Fruit fly (Drosophila melanogaster) whole organism, prepupa: ENCODE data around the gene CG14573.

Experiments
- CG10631 ChIP-seq: fragments of 200-800 bp; sonication (Bioruptor generic); optimal IDR thresholded peaks from 2 replicates; lab custom pipeline; 2016; ENCODE audit warnings: missing biosample characterization, missing genetic modification characterization
- CG10669 ChIP-seq: fragments of 200-800 bp; sonication (Bioruptor generic); optimal IDR thresholded peaks from 3 replicates; lab custom pipeline; 2018; ENCODE audit warnings: missing biosample characterization, mild to moderate bottlenecking, missing genetic modification characterization, moderate library complexity
- CG11294 ChIP-seq: fragments of 200-800 bp; sonication (Bioruptor generic); IDR thresholded peaks from 2 replicates; pipeline ENCODE4 v1.3.6; 2022; ENCODE audit warnings: missing biosample characterization, missing genetic modification characterization
- CG11762 ChIP-seq: fragments of 200-800 bp; sonication (Bioruptor generic); optimal IDR thresholded peaks from 3 replicates; lab custom pipeline; 2016; ENCODE audit warnings: missing biosample characterization, missing genetic modification characterization; ENCODE audit not compliant: insufficient read depth
- CG15336 ChIP-seq: fragments of 200-800 bp; sonication (Bioruptor generic); IDR thresholded peaks from 2 replicates; pipeline ENCODE4 v1.3.6; 2022; ENCODE audit warnings: missing biosample characterization, missing genetic modification characterization
- CG1621 ChIP-seq: fragments of 200-800 bp; sonication (Bioruptor generic); optimal IDR thresholded peaks from 3 replicates; lab custom pipeline; 2018; ENCODE audit warnings: missing biosample characterization, mild to moderate bottlenecking, missing genetic modification characterization
- CG16779 ChIP-seq: fragments of 200-800 bp; sonication (Bioruptor generic); optimal IDR thresholded peaks from 3 replicates; lab custom pipeline; 2017; ENCODE audit warnings: missing biosample characterization, mild to moderate bottlenecking, missing genetic modification characterization
- CG3032 ChIP-seq: fragments of 200-800 bp; optimal IDR thresholded peaks from 2 replicates; lab custom pipeline; 2019; ENCODE audit warnings: missing biosample characterization, mild to moderate bottlenecking, missing genetic modification characterization, moderate library complexity
- CG31627 ChIP-seq: fragments of 200-800 bp; sonication (Bioruptor generic); optimal IDR thresholded peaks from 3 replicates; lab custom pipeline; 2016; ENCODE audit warnings: missing biosample characterization, missing genetic modification characterization
- CG32006 ChIP-seq: fragments of 200-800 bp; sonication (Bioruptor generic); optimal IDR thresholded peaks from 3 replicates; lab custom pipeline; 2017; ENCODE audit warnings: missing biosample characterization, mild to moderate bottlenecking, missing genetic modification characterization
- CG4318 ChIP-seq: fragments of 200-800 bp; sonication (Bioruptor generic); optimal IDR thresholded peaks from 3 replicates; lab custom pipeline; 2017; ENCODE audit warnings: missing biosample characterization, mild to moderate bottlenecking, missing genetic modification characterization
- CG6276 ChIP-seq: fragments of 200-800 bp; sonication (Bioruptor generic); optimal IDR thresholded peaks from 2 replicates; lab custom pipeline; 2017; ENCODE audit warnings: missing biosample characterization, mild to moderate bottlenecking, missing genetic modification characterization
- CG6792 ChIP-seq: fragments of 200-800 bp; sonication (Bioruptor generic); optimal IDR thresholded peaks from 3 replicates; lab custom pipeline; 2016; ENCODE audit warnings: missing biosample characterization, missing genetic modification characterization
- CG6808 ChIP-seq: fragments of 200-800 bp; sonication (Bioruptor generic); optimal IDR thresholded peaks from 3 replicates; lab custom pipeline; 2017; ENCODE audit warnings: missing biosample characterization, missing genetic modification characterization, mild to moderate bottlenecking, moderate library complexity, missing genetic modification reagents
- CG6854 ChIP-seq: fragments of 200-800 bp; sonication (Bioruptor generic); optimal IDR thresholded peaks from 2 replicates; lab custom pipeline; 2017; ENCODE audit warnings: missing biosample characterization, mild to moderate bottlenecking, missing genetic modification characterization
- CG7368 ChIP-seq: fragments of 200-800 bp; sonication (Bioruptor generic); optimal IDR thresholded peaks from 3 replicates; lab custom pipeline; 2016; ENCODE audit warnings: missing biosample characterization, missing genetic modification characterization
- CG8119 ChIP-seq: fragments of 200-800 bp; sonication (Bioruptor generic); IDR thresholded peaks from 3 replicates; pipeline ENCODE4 v1.3.6; 2022; ENCODE audit warnings: missing biosample characterization, missing genetic modification characterization
- CG8319 ChIP-seq: fragments of 200-800 bp; sonication (Bioruptor generic); optimal IDR thresholded peaks from 3 replicates; lab custom pipeline; 2016; ENCODE audit warnings: missing biosample characterization, missing genetic modification characterization
- CG8632 ChIP-seq: fragments of 200-800 bp; sonication (Bioruptor generic); optimal IDR thresholded peaks from 3 replicates; lab custom pipeline; 2016; ENCODE audit warnings: missing biosample characterization, missing genetic modification characterization
- CG9139 ChIP-seq: fragments of 200-800 bp; sonication (Bioruptor generic); optimal IDR thresholded peaks from 3 replicates; lab custom pipeline; 2017; ENCODE audit warnings: missing biosample characterization, mild to moderate bottlenecking, missing genetic modification characterization
- Eip78C ChIP-seq: fragments of 200-800 bp; sonication (Bioruptor generic); peaks from one replicate; lab custom pipeline; 2016; ENCODE audit warnings: missing biosample characterization, missing genetic modification characterization
- Eip93F ChIP-seq: fragments of 200-800 bp; sonication (Bioruptor generic); optimal IDR thresholded peaks from 2 replicates; lab custom pipeline; 2016; ENCODE audit warnings: missing biosample characterization, mild to moderate bottlenecking, missing genetic modification characterization
- Ets21C ChIP-seq: fragments of 200-800 bp; sonication (Bioruptor generic); optimal IDR thresholded peaks from 3 replicates; lab custom pipeline; 2016; ENCODE audit warnings: missing biosample characterization, missing genetic modification characterization
- Ets96B ChIP-seq: fragments of 200-800 bp; optimal IDR thresholded peaks from 2 replicates; lab custom pipeline; 2019; ENCODE audit warnings: missing biosample characterization, mild to moderate bottlenecking, missing genetic modification characterization, moderate library complexity
- Gug ChIP-seq: fragments of 200-800 bp; sonication (Bioruptor generic); IDR thresholded peaks from 2 replicates; pipeline ENCODE4 v1.3.6; 2022; ENCODE audit warnings: missing biosample characterization, missing genetic modification characterization
- Hr38 ChIP-seq: sonication (Bioruptor generic); optimal IDR thresholded peaks from 2 replicates; lab custom pipeline; 2016; ENCODE audit warnings: missing biosample characterization, missing genetic modification characterization
- Hr4 ChIP-seq: fragments of 200-800 bp; sonication (Bioruptor generic); optimal IDR thresholded peaks from 3 replicates; lab custom pipeline; 2016; ENCODE audit warnings: missing biosample characterization, missing genetic modification characterization
- Met ChIP-seq: fragments of 200-800 bp; sonication (Bioruptor generic); optimal IDR thresholded peaks from 3 replicates; lab custom pipeline; 2016; ENCODE audit warnings: missing biosample characterization, missing genetic modification characterization
- OdsH ChIP-seq: fragments of 200-800 bp; sonication (Bioruptor generic); optimal IDR thresholded peaks from 3 replicates; lab custom pipeline; 2016; ENCODE audit warnings: missing biosample characterization, missing genetic modification characterization
- Smox ChIP-seq: fragments of 200-800 bp; sonication (Bioruptor generic); optimal IDR thresholded peaks from 3 replicates; lab custom pipeline; 2016; ENCODE audit warnings: missing biosample characterization, missing genetic modification characterization
- Sox102F ChIP-seq: fragments of 200-800 bp; sonication (Bioruptor generic); optimal IDR thresholded peaks from 2 replicates; lab custom pipeline; 2016; ENCODE audit warnings: missing biosample characterization, mild to moderate bottlenecking, missing genetic modification characterization
- Sox15 ChIP-seq: fragments of 200-800 bp; sonication (Bioruptor generic); optimal IDR thresholded peaks from 3 replicates; lab custom pipeline; 2016; ENCODE audit warnings: missing biosample characterization, missing genetic modification characterization
- achi ChIP-seq: fragments of 200-800 bp; sonication (Bioruptor generic); optimal IDR thresholded peaks from 3 replicates; lab custom pipeline; 2016; ENCODE audit warnings: missing biosample characterization, missing genetic modification characterization
- acj6 ChIP-seq: fragments of 200-800 bp; sonication (Bioruptor generic); optimal IDR thresholded peaks from 3 replicates; lab custom pipeline; 2016; ENCODE audit warnings: missing biosample characterization, missing genetic modification characterization
- cyc ChIP-seq: fragments of 200-800 bp; sonication (Bioruptor generic); optimal IDR thresholded peaks from 3 replicates; lab custom pipeline; 2016; ENCODE audit warnings: missing biosample characterization, missing genetic modification characterization
- dac ChIP-seq: fragments of 200-800 bp; sonication (Bioruptor generic); optimal IDR thresholded peaks from 2 replicates; lab custom pipeline; 2017; ENCODE audit warnings: missing biosample characterization, mild to moderate bottlenecking, missing genetic modification characterization
- dsx ChIP-seq: fragments of 200-800 bp; optimal IDR thresholded peaks from 3 replicates; lab custom pipeline; 2019; ENCODE audit warnings: missing biosample characterization, mild to moderate bottlenecking, missing genetic modification characterization, moderate library complexity; ENCODE audit not compliant: poor library complexity, severe bottlenecking
- eg ChIP-seq: fragments of 200-800 bp; sonication (Bioruptor generic); IDR thresholded peaks from 3 replicates; pipeline ENCODE4 v1.3.6; 2022; ENCODE audit warnings: missing biosample characterization, missing genetic modification characterization
- fd59A ChIP-seq: fragments of 200-800 bp; sonication (Bioruptor generic); optimal IDR thresholded peaks from 2 replicates; lab custom pipeline; 2017; ENCODE audit warnings: missing biosample characterization, mild to moderate bottlenecking, missing genetic modification characterization, missing genetic modification reagents
- fd85E ChIP-seq: fragments of 200-800 bp; sonication (Bioruptor generic); optimal IDR thresholded peaks from 3 replicates; lab custom pipeline; 2016; ENCODE audit warnings: missing biosample characterization, missing genetic modification characterization
- fkh ChIP-seq: fragments of 200-800 bp; sonication (Bioruptor generic); optimal IDR thresholded peaks from 3 replicates; lab custom pipeline; 2017; ENCODE audit warnings: missing biosample characterization, mild to moderate bottlenecking, missing genetic modification characterization, moderate library complexity
- lz ChIP-seq: fragments of 200-800 bp; sonication (Bioruptor generic); optimal IDR thresholded peaks from 3 replicates; lab custom pipeline; 2016; ENCODE audit warnings: missing biosample characterization, missing genetic modification characterization
- net ChIP-seq: fragments of 200-800 bp; sonication (Bioruptor generic); optimal IDR thresholded peaks from 3 replicates; lab custom pipeline; 2016; ENCODE audit warnings: missing biosample characterization, missing genetic modification characterization
- salr ChIP-seq, 2 experiments: fragments of 200-800 bp; sonication (Bioruptor generic); optimal IDR thresholded peaks; 3 replicates each; lab custom pipeline; 2016 to 2018; ENCODE audit warnings: missing biosample characterization in 2 of 2, missing genetic modification characterization in 2 of 2, mild to moderate bottlenecking in 1 of 2
- spab ChIP-seq: fragments of 200-800 bp; sonication (Bioruptor generic); optimal IDR thresholded peaks from 2 replicates; lab custom pipeline; 2017; ENCODE audit warnings: missing biosample characterization, mild to moderate bottlenecking, missing genetic modification characterization, missing genetic modification reagents
- ss ChIP-seq, 2 experiments: fragments of 200-800 bp; sonication (Bioruptor generic); optimal IDR thresholded peaks; 2 replicates in 1 of 2; 3 replicates in 1 of 2; lab custom pipeline; 2017 to 2018; ENCODE audit warnings: mild to moderate bottlenecking in 2 of 2, missing biosample characterization in 2 of 2, missing genetic modification characterization in 2 of 2, moderate library complexity in 1 of 2
- svp ChIP-seq: fragments of 200-800 bp; sonication (Bioruptor generic); peaks from one replicate; lab custom pipeline; 2016; ENCODE audit warnings: missing biosample characterization, missing genetic modification characterization
- topi ChIP-seq: fragments of 200-800 bp; sonication (Bioruptor generic); optimal IDR thresholded peaks from 3 replicates; lab custom pipeline; 2016; ENCODE audit warnings: missing biosample characterization, missing genetic modification characterization
- vri ChIP-seq: fragments of 200-800 bp; sonication (Bioruptor generic); optimal IDR thresholded peaks from 3 replicates; lab custom pipeline; 2016; ENCODE audit warnings: missing biosample characterization, mild to moderate bottlenecking, missing genetic modification characterization

Gene CG14573

dm6 chr3L:21733799-21734198, at the start of gene CG14573:
TSS of gene CG14573 (plus strand) at chr3L:21734099.
- no peak for TF ChIP-seq CG10669
- TF ChIP-seq CG10631: no peak
- TF ChIP-seq salr (GFP tag; optimal IDR thresholded peaks at IDR 0.05; lab: Kevin White, UChicago): no peak
- TF ChIP-seq CG6808: no peak
- TF ChIP-seq CG1621: no peak
- TF ChIP-seq CG4318: no peak
- no peak for TF ChIP-seq topi (GFP tag; lab: Kevin White, UChicago)
- TF ChIP-seq eg (GFP tag; lab: Robert Waterston, UW): no peak
- TF ChIP-seq ss (GFP tag; optimal IDR thresholded peaks at IDR 0.05; lab: Kevin White, UChicago): no peak
- no peak for TF ChIP-seq CG6854 (GFP tag; lab: Kevin White, UChicago)
- TF ChIP-seq CG3032 (tag; lab: Kevin White, UChicago): no peak

- TF ChIP-seq ss (GFP tag; optimal IDR thresholded peaks at IDR 0.05; lab: Kevin White, UChicago) (peak; percentile 91 to 93), dsx (peak; percentile 88), CG16779 (tag; lab: Kevin White, UChicago) (peak; percentile 53), CG9139 (GFP tag; lab: Kevin White, UChicago) (peak; percentile 72), CG6276 (no peak), cyc (GFP tag; lab: Kevin White, UChicago) (no peak), CG10631 (peak; percentile 84), Sox102F (GFP tag; lab: Kevin White, UChicago) (no peak), CG6854 (GFP tag; lab: Kevin White, UChicago) (no peak), vri (GFP tag; lab: Kevin White, UChicago) (no peak), salr (GFP tag; optimal IDR thresholded peaks at IDR 0.05; lab: Kevin White, UChicago) (peak; percentile 67 to 83), net (peak; percentile 67), Ets96B (tag; lab: Kevin White, UChicago) (peak; percentile 91), Ets21C (GFP tag; lab: Kevin White, UChicago) (no peak), fd59A (peak; percentile 91), lz (GFP tag; lab: Kevin White, UChicago) (peak; percentile 19), svp (GFP tag; lab: Kevin White, UChicago) (peak; percentile 56), CG6792 (GFP tag; lab: Kevin White, UChicago) (peak; percentile 66), Gug (GFP tag; lab: Robert Waterston, UW) (no peak), Hr4 (GFP tag; lab: Kevin White, UChicago) (peak; percentile 32), Smox (GFP tag; lab: Kevin White, UChicago) (peak; percentile 7), CG31627 (GFP tag; lab: Kevin White, UChicago) (no peak), Met (no peak), Hr38 (no peak), fkh (GFP tag; lab: Kevin White, UChicago) (no peak), CG7368 (peak; percentile 67), CG8319 (GFP tag; lab: Kevin White, UChicago) (peak; percentile 25), fd85E (GFP tag; lab: Kevin White, UChicago) (no peak), acj6 (peak; percentile 79), spab (peak; percentile 89), Eip78C (peak; percentile 95), CG15336 (peak; percentile 49; the same call in 1 of the 2 replicates), achi (GFP tag; lab: Kevin White, UChicago) (peak; percentile 74), CG32006 (GFP tag; lab: Kevin White, UChicago) (peak; percentile 62), topi (GFP tag; lab: Kevin White, UChicago) (peak; percentile 3), CG8119 (no peak; the same call in none of the 3 replicates), CG1621 (peak; percentile 70), Eip93F (GFP tag; lab: Kevin White, UChicago) (no peak), Sox15 (GFP tag; lab: Kevin White, UChicago) (peak; percentile 34), dac (no peak), CG4318 (peak; percentile 33), CG6808 (peak; percentile 92), CG11762 (GFP tag; lab: Kevin White, UChicago) (peak; percentile 52), OdsH (GFP tag; lab: Kevin White, UChicago) (peak; percentile 79), CG8632 (GFP tag; lab: Kevin White, UChicago) (peak; percentile 69), CG11294 (GFP tag; lab: Robert Waterston, UW) (no peak; the same call in 1 of the 2 replicates)
These were observed 48.1 kb upstream of the CG14573 start for dm6 chr3L:21685753-21686152.
